Worm (Caenorhabditis elegans) whole organism, midembryonic: ENCODE results near the gene T02D1.7.

Experiments
- T22C8.4 ChIP-seq: fragments of 200-800 bp; sonication (Bioruptor generic); IDR thresholded peaks from 2 replicates; pipeline ENCODE4 v1.3.6; 2022; ENCODE audit warnings: missing genetic modification characterization, missing compliant biosample characterization
- flt-1 ChIP-seq: fragments of 200-800 bp; sonication (Bioruptor generic); IDR thresholded peaks from 2 replicates; pipeline ENCODE4 v1.3.6; 2022; ENCODE audit warnings: missing genetic modification characterization, missing compliant biosample characterization

- TF ChIP-seq flt-1: no peak
- TF ChIP-seq T22C8.4 (GFP tag; lab: Robert Waterston, UW): no peak
Measured at ce11 chrIV:17440417-17440816, 33.5 kb upstream of the T02D1.7 start, which contains the start of gene F08A7.1.
